Fruit fly (Drosophila melanogaster): ENCODE measurements around the gene Alr.

Alr gene

DNA sequence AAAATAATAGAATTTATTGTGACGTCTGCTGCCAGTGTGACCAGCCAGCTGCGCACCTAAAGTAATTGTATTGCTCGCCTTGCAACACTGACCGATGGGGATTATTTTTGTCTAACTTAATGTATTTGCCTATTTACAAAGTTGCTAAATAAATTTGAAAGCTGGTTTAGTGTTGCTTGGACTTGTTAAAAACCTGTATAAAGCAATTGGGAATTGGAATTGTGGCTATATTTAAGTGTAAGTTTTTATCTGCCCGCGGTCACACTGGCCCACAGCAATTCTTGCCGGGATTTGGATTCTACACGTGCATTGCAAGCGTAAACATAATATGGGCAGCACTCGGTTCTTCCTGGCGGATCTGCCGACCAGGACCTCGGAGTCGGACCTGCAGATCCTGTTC is 44.0 kb upstream of the Alr start, which contains the start of the genes CG14230 and CG14232 (continued):
- 0 out of 2 replicates have a peak, but pooled peaks have one; percentile 15 for TF ChIP-seq unc-4 (GFP tag; IDR thresholded peaks at IDR 0.05; ENCODE audit: partially characterized antibody)
- no peak for TF ChIP-seq chif (GFP tag; optimal IDR thresholded peaks at IDR 0.05)
- no peak for TF ChIP-seq usp (GFP tag; optimal IDR thresholded peaks at IDR 0.05)
- no peak for TF ChIP-seq CG7839 (tag; optimal IDR thresholded peaks at IDR 0.05)
- no peak for TF ChIP-seq Atf6 (GFP tag; IDR thresholded peaks at IDR 0.05)
- no peak for TF ChIP-seq CG2678 (tag; optimal IDR thresholded peaks at IDR 0.05)
- no peak for TF ChIP-seq CG15479 (GFP tag; optimal IDR thresholded peaks at IDR 0.05)
- TF ChIP-seq her (GFP tag; optimal IDR thresholded peaks at IDR 0.05): no peak
- no peak for TF ChIP-seq Hmr (GFP tag; optimal IDR thresholded peaks at IDR 0.05)
- no peak for TF ChIP-seq CG32767 (GFP tag; IDR thresholded peaks at IDR 0.05)
- no peak for TF ChIP-seq Dek (tag; optimal IDR thresholded peaks at IDR 0.05)
- TF ChIP-seq rib (GFP tag; IDR thresholded peaks at IDR 0.05): no peak
- no peak for TF ChIP-seq eyg (GFP tag; optimal IDR thresholded peaks at IDR 0.05)
- no peak for TF ChIP-seq CG11695 (GFP tag; IDR thresholded peaks at IDR 0.05)
- TF ChIP-seq NC2α (GFP tag; optimal IDR thresholded peaks at IDR 0.05): no peak
- TF ChIP-seq HLH3B (GFP tag; IDR thresholded peaks at IDR 0.05): no peak
- no peak for TF ChIP-seq trh (GFP tag; optimal IDR thresholded peaks at IDR 0.05)
- peak; percentile 62 for TF ChIP-seq CHES-1-like (GFP tag; optimal IDR thresholded peaks at IDR 0.05)
- no peak for TF ChIP-seq CG7271 (tag; optimal IDR thresholded peaks at IDR 0.05)
- TF ChIP-seq CG8290 (GFP tag; optimal IDR thresholded peaks at IDR 0.05): peak; percentile 1
- TF ChIP-seq CG8290 (tag; optimal IDR thresholded peaks at IDR 0.05): no peak
- TF ChIP-seq nau (GFP tag; optimal IDR thresholded peaks at IDR 0.05): no peak
- TF ChIP-seq oc (tag; optimal IDR thresholded peaks at IDR 0.05): no peak
- no peak for TF ChIP-seq CG10366 (GFP tag; IDR thresholded peaks at IDR 0.05)
- no peak for TF ChIP-seq Hr3 (GFP tag; optimal IDR thresholded peaks at IDR 0.05)
- TF ChIP-seq Fer2 (tag; optimal IDR thresholded peaks at IDR 0.05): no peak
- peak; percentile 87 for TF ChIP-seq YL-1 (GFP tag; optimal IDR thresholded peaks at IDR 0.05)
- TF ChIP-seq CG9797 (GFP tag; optimal IDR thresholded peaks at IDR 0.05): peak; percentile 81
- no peak for TF ChIP-seq BtbVII (GFP tag; optimal IDR thresholded peaks at IDR 0.05)
- TF ChIP-seq zf30C (GFP tag; optimal IDR thresholded peaks at IDR 0.05): no peak
- no peak for TF ChIP-seq CG7372 (GFP tag; IDR thresholded peaks at IDR 0.05)
- no peak for TF ChIP-seq kni (GFP tag; optimal IDR thresholded peaks at IDR 0.05)
- TF ChIP-seq ab (GFP tag; optimal IDR thresholded peaks at IDR 0.05): no peak
- TF ChIP-seq sr (GFP tag; IDR thresholded peaks at IDR 0.05): no peak
- TF ChIP-seq CG31388 (GFP tag; optimal IDR thresholded peaks at IDR 0.05): no peak
- TF ChIP-seq dm (GFP tag; optimal IDR thresholded peaks at IDR 0.05): peak; percentile 84
- TF ChIP-seq slbo (GFP tag; IDR thresholded peaks at IDR 0.05): no peak
- TF ChIP-seq fd3F (GFP tag; optimal IDR thresholded peaks at IDR 0.05): no peak
- no peak for TF ChIP-seq lov (optimal IDR thresholded peaks at IDR 0.05)
- no peak for TF ChIP-seq lov (GFP tag; IDR thresholded peaks at IDR 0.05)
- no peak for TF ChIP-seq bigmax (GFP tag; optimal IDR thresholded peaks at IDR 0.05)
- TF ChIP-seq CoRest (tag; optimal IDR thresholded peaks at IDR 0.05): no peak
- no peak for TF ChIP-seq Xbp1 (GFP tag; optimal IDR thresholded peaks at IDR 0.05)
- no peak for TF ChIP-seq CG15073 (GFP tag; optimal IDR thresholded peaks at IDR 0.05)
- TF ChIP-seq CG17912 (GFP tag; optimal IDR thresholded peaks at IDR 0.05): no peak
- no peak for TF ChIP-seq CG6765 (GFP tag; optimal IDR thresholded peaks at IDR 0.05)
- no peak for TF ChIP-seq CG11560 (tag; IDR thresholded peaks at IDR 0.05)
- no peak for TF ChIP-seq H15 (GFP tag; IDR thresholded peaks at IDR 0.05)
- no peak for TF ChIP-seq Mrtf (GFP tag; IDR thresholded peaks at IDR 0.05)
- no peak for TF ChIP-seq ftz-f1 (GFP tag; optimal IDR thresholded peaks at IDR 0.05)
- peak; percentile 89 for TF ChIP-seq stwl (tag; optimal IDR thresholded peaks at IDR 0.05)
- TF ChIP-seq en (GFP tag; optimal IDR thresholded peaks at IDR 0.05): no peak
- TF ChIP-seq CG13287 (GFP tag; IDR thresholded peaks at IDR 0.05; ENCODE audit: partially characterized antibody): peak; percentile 69
